Fruit fly (Drosophila melanogaster): Measurements from ENCODE around the gene CG8086.
A peak's percentile ranks its signal among the peaks of the same experiment; 100 is the strongest.

The CG8086 gene

dm6 chr2L:8196757-8197530 is 60.4 kb downstream of the CG8086 start, which contains the start of the genes CG8475 and CG8460 (continued):
- TF ChIP-seq E2f2 (GFP tag; IDR thresholded peaks at IDR 0.05) = peak; percentile 94
- no peak for TF ChIP-seq Hmx (GFP tag; optimal IDR thresholded peaks at IDR 0.05)
- no peak for TF ChIP-seq dan (GFP tag; IDR thresholded peaks at IDR 0.05)
- peak; percentile 41 for TF ChIP-seq Scr (GFP tag; IDR thresholded peaks at IDR 0.05; ENCODE audit: partially characterized antibody)
- TF ChIP-seq CG15479 (GFP tag; optimal IDR thresholded peaks at IDR 0.05) = no peak
- no peak for TF ChIP-seq Hr78 (GFP tag; optimal IDR thresholded peaks at IDR 0.05)
- TF ChIP-seq aop (GFP tag; IDR thresholded peaks at IDR 0.05) = no peak
- peak; percentile 54 for TF ChIP-seq gfzf (GFP tag; optimal IDR thresholded peaks at IDR 0.05)
- TF ChIP-seq CG13287 (GFP tag; IDR thresholded peaks at IDR 0.05; ENCODE audit: partially characterized antibody) = peak; percentile 66
- peak; percentile 18 for TF ChIP-seq Sin3A (optimal IDR thresholded peaks at IDR 0.05)
- TF ChIP-seq CG3281 (GFP tag; optimal IDR thresholded peaks at IDR 0.05) = no peak
- no peak for TF ChIP-seq zf30C (GFP tag; optimal IDR thresholded peaks at IDR 0.05)
- 0 out of 2 replicates have a peak, but pooled peaks have one; percentile 22 for TF ChIP-seq CG3847 (GFP tag; IDR thresholded peaks at IDR 0.05)
- TF ChIP-seq cad (GFP tag; optimal IDR thresholded peaks at IDR 0.05) = no peak
- no peak for TF ChIP-seq Mes4 (GFP tag; optimal IDR thresholded peaks at IDR 0.05)
- peak; percentile 35; the same call in 1 of the 2 replicates for TF ChIP-seq amos (GFP tag; IDR thresholded peaks at IDR 0.05; ENCODE audit: partially characterized antibody)
- TF ChIP-seq CG3995 (GFP tag; optimal IDR thresholded peaks at IDR 0.05) = peak; percentile 89
- TF ChIP-seq ac (GFP tag; optimal IDR thresholded peaks at IDR 0.05) = no peak
- peak; percentile 51; the same call in 1 of the 2 replicates for TF ChIP-seq MBD-R2 (GFP tag; IDR thresholded peaks at IDR 0.05)
- TF ChIP-seq en (GFP tag; optimal IDR thresholded peaks at IDR 0.05) = no peak
- TF ChIP-seq Hr51 (GFP tag; optimal IDR thresholded peaks at IDR 0.05) = no peak
- peak; percentile 4 for TF ChIP-seq Sry-δ (GFP tag; optimal IDR thresholded peaks at IDR 0.05)
- TF ChIP-seq CG7839 (tag; optimal IDR thresholded peaks at IDR 0.05) = no peak
- TF ChIP-seq CG10543 (GFP tag; optimal IDR thresholded peaks at IDR 0.05) = no peak
- TF ChIP-seq dmrt99B (tag; optimal IDR thresholded peaks at IDR 0.05) = no peak
- TF ChIP-seq CG17328 (GFP tag; IDR thresholded peaks at IDR 0.05) = peak; percentile 7; the same call in 1 of the 2 replicates
- no peak for TF ChIP-seq chif (GFP tag; optimal IDR thresholded peaks at IDR 0.05)
- TF ChIP-seq unc-4 (GFP tag; IDR thresholded peaks at IDR 0.05; ENCODE audit: partially characterized antibody) = peak; percentile 57
- peak; percentile 73 for TF ChIP-seq Dref (GFP tag; IDR thresholded peaks at IDR 0.05)
- peak; percentile 32 for TF ChIP-seq trem (tag; optimal IDR thresholded peaks at IDR 0.05)
- TF ChIP-seq grau (tag; optimal IDR thresholded peaks at IDR 0.05) = no peak
- no peak for TF ChIP-seq Oli (tag; optimal IDR thresholded peaks at IDR 0.05)
- no peak for TF ChIP-seq Spps (tag; optimal IDR thresholded peaks at IDR 0.05)
- peak; percentile 51 for TF ChIP-seq onecut (GFP tag; IDR thresholded peaks at IDR 0.05)
- no peak for TF ChIP-seq Gug (GFP tag; IDR thresholded peaks at IDR 0.05)
- peak; percentile 75 for TF ChIP-seq ranshi (GFP tag; IDR thresholded peaks at IDR 0.05)
- TF ChIP-seq CG9817 (tag; optimal IDR thresholded peaks at IDR 0.05) = no peak
- TF ChIP-seq CG16815 (GFP tag; optimal IDR thresholded peaks at IDR 0.05) = no peak
- TF ChIP-seq HLH3B (GFP tag; IDR thresholded peaks at IDR 0.05) = no peak
- TF ChIP-seq B-H1 (GFP tag; IDR thresholded peaks at IDR 0.05) = no peak
- peak; percentile 47; the same call in 2 of the 3 replicates for TF ChIP-seq HLH4C (GFP tag; IDR thresholded peaks at IDR 0.05; ENCODE audit: partially characterized antibody)
- TF ChIP-seq CG34422 (GFP tag; IDR thresholded peaks at IDR 0.05) = peak; percentile 78; the same call in 1 of the 3 replicates
- no peak for TF ChIP-seq CG15269 (tag; optimal IDR thresholded peaks at IDR 0.05)
- TF ChIP-seq Sox100B (GFP tag; optimal IDR thresholded peaks at IDR 0.05) = no peak
- TF ChIP-seq Poxn (GFP tag; IDR thresholded peaks at IDR 0.05) = no peak
- no peak for TF ChIP-seq phol (tag; optimal IDR thresholded peaks at IDR 0.05)
- TF ChIP-seq gce (GFP tag; IDR thresholded peaks at IDR 0.05) = no peak
- no peak for TF ChIP-seq Hand (GFP tag; optimal IDR thresholded peaks at IDR 0.05)
- no peak for TF ChIP-seq CG17802 (tag; optimal IDR thresholded peaks at IDR 0.05)

All from whole organism, embryonic.